Worm (Caenorhabditis elegans) whole organism, young adult: Measurements from ENCODE around the gene F42G4.7.
"Not testable (repeated sequence)": the region's sequence is repeated elsewhere in the genome, so short reads cannot be mapped to it uniquely, and the experiment has no call there.

ENCODE experiments used
- B0035.1 ChIP-seq: sonication (generic microtip); optimal IDR thresholded peaks from 2 replicates; lab custom pipeline; 2016; ENCODE audit warnings: missing genetic modification characterization, mild to moderate bottlenecking, missing compliant biosample characterization, missing genotype, missing genetic modification reagents
- B0336.3 ChIP-seq: fragments of 200-800 bp; sonication (Bioruptor generic); IDR thresholded peaks from 2 replicates; pipeline ENCODE4 v1.3.6; 2022; ENCODE audit warnings: missing genetic modification characterization, missing compliant biosample characterization
- F39B2.1 ChIP-seq: fragments of 200-800 bp; sonication (Bioruptor generic); IDR thresholded peaks from 2 replicates; pipeline ENCODE4 v1.3.6; 2022; ENCODE audit warnings: missing genetic modification reagents, missing genetic modification characterization, missing compliant biosample characterization
- F49E8.2 ChIP-seq: sonication (generic microtip); optimal IDR thresholded peaks from 3 replicates; lab custom pipeline; 2017; ENCODE audit warnings: missing genetic modification characterization, mild to moderate bottlenecking, missing compliant biosample characterization, antibody characterized with exemption, moderate library complexity; ENCODE audit not compliant: insufficient read depth
- akir-1 ChIP-seq: fragments of 200-800 bp; sonication (Bioruptor generic); optimal IDR thresholded peaks from 2 replicates; lab custom pipeline; 2018; ENCODE audit warnings: mild to moderate bottlenecking, missing genetic modification characterization, moderate library complexity, missing compliant biosample characterization
- aptf-2 ChIP-seq: fragments of 200-800 bp; sonication (Bioruptor generic); conservative IDR thresholded peaks from 2 replicates; pipeline ENCODE4 v1.3.6; 2022; ENCODE audit warnings: missing genetic modification reagents, missing genetic modification characterization, missing compliant biosample characterization
- atf-7 ChIP-seq: sonication (generic microtip); optimal IDR thresholded peaks from 2 replicates; lab custom pipeline; 2017; ENCODE audit warnings: mild to moderate bottlenecking, missing genetic modification characterization, missing compliant biosample characterization
- attf-5 ChIP-seq: fragments of 200-800 bp; sonication (Bioruptor generic); optimal IDR thresholded peaks from 2 replicates; lab custom pipeline; 2018; ENCODE audit warnings: mild to moderate bottlenecking, missing genetic modification characterization, missing compliant biosample characterization
- cebp-1 ChIP-seq, 2 experiments: fragments of 200-800 bp in 1 of 2; sonication (Bioruptor generic) in 1 of 2; sonication (generic microtip) in 1 of 2; IDR thresholded peaks in 1 of 2; optimal IDR thresholded peaks in 1 of 2; 2 replicates each; pipeline versions ENCODE4 v1.3.6 to Lab custom; 2017 to 2022; ENCODE audit warnings: missing compliant biosample characterization in 2 of 2, missing genetic modification characterization in 2 of 2, mild to moderate bottlenecking in 1 of 2, missing genetic modification reagents in 1 of 2, moderate library complexity in 1 of 2
- ceh-40 ChIP-seq: fragments of 200-800 bp; sonication (Bioruptor generic); IDR thresholded peaks from 2 replicates; pipeline ENCODE4 v1.3.6; 2022; ENCODE audit warnings: missing genetic modification characterization, missing compliant biosample characterization
- ceh-58 ChIP-seq: fragments of 200-800 bp; sonication (Bioruptor generic); IDR thresholded peaks from 2 replicates; pipeline ENCODE4 v1.3.6; 2022; ENCODE audit warnings: missing genetic modification characterization, missing compliant biosample characterization
- dox-1 ChIP-seq: fragments of 200-800 bp; sonication (Bioruptor generic); IDR thresholded peaks from 2 replicates; pipeline ENCODE4 v1.3.6; 2022; ENCODE audit warnings: missing genetic modification reagents, missing genetic modification characterization, missing compliant biosample characterization
- dpl-1 ChIP-seq: fragments of 150-350 bp; optimal IDR thresholded peaks from 2 replicates; lab custom pipeline; 2014; ENCODE audit warnings: missing biosample characterization, missing genetic modification reagents, missing genetic modification characterization
- efl-1 ChIP-seq: fragments of 150-350 bp; optimal IDR thresholded peaks from 2 replicates; lab custom pipeline; 2014; ENCODE audit warnings: missing biosample characterization, missing genetic modification reagents, missing genetic modification characterization
- gei-17 ChIP-seq: fragments of 200-800 bp; sonication (Bioruptor generic); optimal IDR thresholded peaks from 2 replicates; lab custom pipeline; 2018; ENCODE audit warnings: mild to moderate bottlenecking, missing genetic modification characterization, missing compliant biosample characterization
- let-607 ChIP-seq, 2 experiments: fragments of 200-800 bp in 1 of 2; sonication (Bioruptor generic) in 1 of 2; sonication (generic microtip) in 1 of 2; optimal IDR thresholded peaks; 2 replicates each; lab custom pipeline; 2016 to 2018; ENCODE audit warnings: mild to moderate bottlenecking in 2 of 2, missing compliant biosample characterization in 2 of 2, missing genetic modification characterization in 2 of 2, moderate library complexity in 2 of 2, missing genotype in 1 of 2
- lin-54 ChIP-seq: fragments of 200-800 bp; sonication (Bioruptor generic); optimal IDR thresholded peaks from 2 replicates; lab custom pipeline; 2018; ENCODE audit warnings: mild to moderate bottlenecking, missing genetic modification characterization, missing compliant biosample characterization
- madf-10 ChIP-seq: sonication (generic microtip); optimal IDR thresholded peaks from 2 replicates; lab custom pipeline; 2016; ENCODE audit warnings: mild to moderate bottlenecking, missing genetic modification characterization, missing compliant biosample characterization
- mcd-1 ChIP-seq: fragments of 200-800 bp; sonication (Bioruptor generic); IDR thresholded peaks from 2 replicates; pipeline ENCODE4 v1.3.6; 2022; ENCODE audit warnings: missing genetic modification reagents, missing genetic modification characterization, missing compliant biosample characterization
- nfya-2 ChIP-seq: fragments of 200-800 bp; sonication (Bioruptor generic); IDR thresholded peaks from 2 replicates; pipeline ENCODE4 v1.3.6; 2022; ENCODE audit warnings: missing genetic modification reagents, missing genetic modification characterization, missing compliant biosample characterization
- nhr-80 ChIP-seq: sonication (generic microtip); optimal IDR thresholded peaks from 2 replicates; lab custom pipeline; 2016; ENCODE audit warnings: missing genetic modification characterization, missing compliant biosample characterization
- nhr-90 ChIP-seq: sonication (generic microtip); optimal IDR thresholded peaks from 2 replicates; lab custom pipeline; 2016; ENCODE audit warnings: missing genotype, mild to moderate bottlenecking, missing genetic modification characterization, missing compliant biosample characterization
- pha-4 ChIP-seq: fragments of 150-350 bp; sonication (generic microtip); optimal IDR thresholded peaks from 2 replicates; lab custom pipeline; 2014; ENCODE audit warnings: missing biosample characterization, missing genetic modification reagents, missing genetic modification characterization
- repo-1 ChIP-seq: sonication (generic microtip); optimal IDR thresholded peaks from 2 replicates; lab custom pipeline; 2017; ENCODE audit warnings: mild to moderate bottlenecking, missing genetic modification characterization, missing compliant biosample characterization
- rpc-1 ChIP-seq, 2 experiments: fragments of 150-350 bp in 1 of 2; sonication (generic microtip) in 1 of 2; optimal IDR thresholded peaks; 2 replicates each; lab custom pipeline; 2014 to 2018; ENCODE audit warnings: missing biosample characterization in 1 of 2, missing genetic modification characterization in 1 of 2, missing genetic modification reagents in 1 of 2, missing genotype in 1 of 2
- snpc-1.1 ChIP-seq: sonication (generic microtip); optimal IDR thresholded peaks from 2 replicates; lab custom pipeline; 2017; ENCODE audit warnings: missing genetic modification characterization, mild to moderate bottlenecking, missing compliant biosample characterization, antibody characterized with exemption, moderate library complexity, missing genotype, missing genetic modification reagents; ENCODE audit not compliant: insufficient read depth
- snpc-4 ChIP-seq, 5 experiments: fragments of 150-350 bp in 1 of 5; sonication (generic microtip) in 4 of 5; optimal IDR thresholded peaks; 2 replicates each; lab custom pipeline; 2014 to 2018; ENCODE audit warnings: missing genetic modification characterization in 5 of 5, missing biosample characterization in 3 of 5, antibody characterized with exemption in 2 of 5, mild to moderate bottlenecking in 2 of 5, missing compliant biosample characterization in 2 of 5, missing genotype in 2 of 5, moderate library complexity in 2 of 5, missing genetic modification reagents in 1 of 5
- tbp1 ChIP-seq: fragments of 200-800 bp; sonication (Bioruptor generic); optimal IDR thresholded peaks from 2 replicates; lab custom pipeline; 2018; ENCODE audit warnings: mild to moderate bottlenecking, missing genetic modification characterization, missing compliant biosample characterization
- tlf-1 ChIP-seq: fragments of 200-800 bp; sonication (Bioruptor generic); optimal IDR thresholded peaks from 2 replicates; lab custom pipeline; 2018; ENCODE audit warnings: mild to moderate bottlenecking, missing genetic modification characterization, missing compliant biosample characterization
- unc-62 ChIP-seq: fragments of 150-350 bp; optimal IDR thresholded peaks from 2 replicates; lab custom pipeline; 2014; ENCODE audit warnings: missing biosample characterization, missing genetic modification reagents, missing genetic modification characterization
- ztf-22 ChIP-seq: fragments of 200-800 bp; sonication (Bioruptor generic); optimal IDR thresholded peaks from 2 replicates; lab custom pipeline; 2018; ENCODE audit warnings: mild to moderate bottlenecking, missing genetic modification characterization, moderate library complexity, missing compliant biosample characterization

The F42G4.7 gene

DNA sequence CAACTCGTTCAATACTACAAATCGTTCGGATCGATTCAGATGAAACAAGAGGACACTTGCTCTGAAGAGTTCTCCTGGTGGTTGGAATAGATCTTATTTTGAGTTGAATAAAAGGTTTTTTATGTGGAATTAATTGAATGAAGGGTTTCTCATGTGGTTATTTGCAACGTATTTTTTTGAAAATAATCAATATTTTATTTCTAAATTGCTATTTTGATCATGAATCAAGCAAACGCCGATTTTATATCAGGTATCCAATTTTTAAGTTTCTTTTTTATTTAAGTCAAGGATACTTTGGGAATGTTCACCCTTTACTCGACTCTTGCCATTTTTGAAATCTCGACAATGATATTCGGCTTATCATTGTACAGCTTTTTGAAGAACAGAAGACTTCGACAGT is 33.5 kb upstream of the F42G4.7 start, which contains the start of gene Y81G3A.2:
Gene Y81G3A.2, plus strand, starts transcription at position 301 of the 400 bp plus-strand sequence.
- TF ChIP-seq efl-1; nfya-2; dpl-1 (GFP tag; lab: Kevin White, UChicago): not testable (repeated sequence)

DNA sequence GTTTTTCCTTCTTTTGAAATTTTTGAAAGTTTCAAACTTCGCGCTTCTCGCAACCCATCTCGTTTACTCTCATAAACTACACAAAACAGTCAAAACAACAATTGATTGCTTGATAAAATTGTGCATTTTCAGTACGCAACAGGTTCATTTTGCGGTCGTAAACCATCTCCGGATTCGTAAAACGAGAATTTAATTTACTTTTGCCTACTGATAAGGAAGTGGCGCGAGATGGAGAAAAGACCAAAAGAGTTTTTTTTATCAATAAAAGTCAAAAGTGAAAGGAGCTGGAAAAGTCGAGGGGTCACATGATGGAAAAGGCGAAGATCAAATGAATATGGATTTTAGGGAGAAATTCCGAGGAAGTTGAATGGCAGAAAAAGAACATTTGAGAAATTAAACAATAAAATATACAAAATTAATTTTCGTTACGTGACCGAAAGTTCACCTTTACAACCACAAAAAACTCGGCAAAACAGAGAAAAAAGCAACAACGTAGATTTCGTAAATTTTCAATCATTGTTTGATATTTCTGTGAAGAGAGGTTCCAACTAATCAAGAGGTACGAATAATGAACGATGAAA is 31.8 kb upstream of the F42G4.7 start, which contains the start of gene F42G4.6:
Gene F42G4.6, plus strand, starts transcription at position 531 of the 581 bp plus-strand sequence.
- TF ChIP-seq ceh-40 (GFP tag; lab: Robert Waterston, UW) (no peak), attf-5 (GFP tag; lab: Kevin White, UChicago) (no peak), B0035.1 (tag; lab: Kevin White, UChicago) (no peak), unc-62 (GFP tag; lab: Kevin White, UChicago) (peak; percentile 16), akir-1 (GFP tag; lab: Kevin White, UChicago) (no peak), nhr-80 (peak; percentile 65), F49E8.2 (tag; lab: Kevin White, UChicago) (no peak), gei-17 (no peak)

DNA sequence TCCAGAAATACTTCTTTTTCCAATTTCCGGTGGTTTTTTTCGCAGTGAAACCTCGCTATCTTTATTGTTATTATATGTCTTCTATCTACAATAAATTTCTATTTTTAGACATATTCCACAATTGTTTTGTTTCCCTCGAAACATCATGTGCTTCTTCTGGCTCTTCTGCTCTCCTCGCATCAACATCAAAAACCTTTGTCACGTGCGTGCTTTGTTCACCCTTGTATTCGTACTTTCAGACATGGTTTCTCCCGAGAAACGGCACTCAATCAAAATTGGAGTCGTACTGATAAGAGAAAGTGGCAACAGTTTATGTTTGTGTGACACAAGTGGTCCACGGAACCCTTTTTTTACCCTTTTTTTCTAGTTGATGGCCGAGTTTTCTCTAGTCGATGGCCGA is 30.7 kb upstream of the F42G4.7 start:
- TF ChIP-seq mcd-1 (GFP tag; lab: Robert Waterston, UW) (no peak), madf-10 (tag; lab: Kevin White, UChicago) (peak; percentile 31), dox-1 (peak; percentile 10; the same call in 1 of the 2 replicates), atf-7 (peak; percentile 63), let-607 (tag; optimal IDR thresholded peaks at IDR 0.05; lab: Kevin White, UChicago) (peak in 1 of 2 experiments; percentile 46), tlf-1 (GFP tag; lab: Kevin White, UChicago) (peak; percentile 67), attf-5 (GFP tag; lab: Kevin White, UChicago) (peak; percentile 0), aptf-2 (GFP tag; lab: Robert Waterston, UW) (0 out of 2 replicates have a peak, but pooled peaks have one; percentile 32), pha-4 (tag; lab: Kevin White, UChicago) (peak; percentile 48), cebp-1 (GFP tag; IDR thresholded peaks at IDR 0.05; lab: Robert Waterston, UW) (no peak), cebp-1 (tag; optimal IDR thresholded peaks at IDR 0.05; lab: Kevin White, UChicago) (peak; percentile 60), nhr-90 (tag; lab: Kevin White, UChicago) (peak; percentile 17), snpc-1.1 (tag; lab: Kevin White, UChicago) (no peak), B0336.3 (GFP tag; lab: Robert Waterston, UW) (peak; percentile 49; the same call in 1 of the 2 replicates), tbp1 (GFP tag; lab: Kevin White, UChicago) (peak; percentile 24), F39B2.1 (GFP tag; lab: Robert Waterston, UW) (no peak), rpc-1 (optimal IDR thresholded peaks at IDR 0.05; lab: Kevin White, UChicago) (no peak), rpc-1 (tag; optimal IDR thresholded peaks at IDR 0.05; lab: Kevin White, UChicago) (no peak), snpc-4 (GFP tag; optimal IDR thresholded peaks at IDR 0.05; lab: Kevin White, UChicago) (no peak), snpc-4 (tag; optimal IDR thresholded peaks at IDR 0.05; lab: Kevin White, UChicago) (peak in 2 of 4 experiments; percentile 3 to 12), ceh-58 (GFP tag; lab: Robert Waterston, UW) (no peak), repo-1 (tag; lab: Kevin White, UChicago) (peak; percentile 17), ztf-22 (GFP tag; lab: Kevin White, UChicago) (peak; percentile 5), nhr-80 (peak; percentile 86), lin-54 (GFP tag; lab: Kevin White, UChicago) (peak; percentile 19)
- TF ChIP-seq, all 124 proteins: peak for 17
